Worm (Caenorhabditis elegans): Measurements from ENCODE around the gene dmsr-11.

- TF ChIP-seq unc-39 (tag; optimal IDR thresholded peaks at IDR 0.05) = no peak
- TF ChIP-seq snpc-4 (tag; optimal IDR thresholded peaks at IDR 0.05) = no peak
- TF ChIP-seq mdl-1 (tag; optimal IDR thresholded peaks at IDR 0.05) = no peak
- TF ChIP-seq lin-13 (GFP tag; optimal IDR thresholded peaks at IDR 0.05) = no peak
- TF ChIP-seq ceh-82 (tag; optimal IDR thresholded peaks at IDR 0.05) = no peak
- peak; percentile 63 for TF ChIP-seq F13H6.1 (tag; optimal IDR thresholded peaks at IDR 0.05)
- TF ChIP-seq ztf-4 (tag; optimal IDR thresholded peaks at IDR 0.05) = no peak
- TF ChIP-seq nhr-6 (tag; optimal IDR thresholded peaks at IDR 0.05) = no peak
- TF ChIP-seq elt-3 (tag; optimal IDR thresholded peaks at IDR 0.05) = no peak
- TF ChIP-seq ZK546.5 (tag; optimal IDR thresholded peaks at IDR 0.05) = no peak
- TF ChIP-seq nhr-25 (tag; optimal IDR thresholded peaks at IDR 0.05) = no peak
- no peak for TF ChIP-seq lin-11 (tag; optimal IDR thresholded peaks at IDR 0.05)
- TF ChIP-seq lin-39 (tag; optimal IDR thresholded peaks at IDR 0.05) = no peak
These were observed 35.4 kb downstream of the dmsr-11 start, which contains the start of the genes T25F10.1 and clik-1 for ce11 chrV:6768452-6768929.
